Fruit fly (Drosophila melanogaster) whole organism, embryonic: ENCODE results near the gene CG11294.

Source experiments
- Adf1 ChIP-seq: fragments of 200-800 bp; sonication (Bioruptor generic); IDR thresholded peaks from 2 replicates; pipeline ENCODE4 v1.3.6; 2022; ENCODE audit warnings: missing biosample characterization, missing genetic modification characterization
- CG43689 ChIP-seq: fragments of 200-800 bp; sonication (Bioruptor generic); IDR thresholded peaks from 2 replicates; pipeline ENCODE4 v1.3.6; 2022; ENCODE audit warnings: missing biosample characterization, missing genetic modification characterization
- CG5180 ChIP-seq: fragments of 200-800 bp; sonication (Bioruptor generic); optimal IDR thresholded peaks from 3 replicates; lab custom pipeline; 2017; ENCODE audit warnings: missing biosample characterization, missing genetic modification characterization, mild to moderate bottlenecking, moderate library complexity, missing genetic modification reagents
- CG6854 ChIP-seq: fragments of 200-800 bp; sonication (Bioruptor generic); optimal IDR thresholded peaks from 3 replicates; lab custom pipeline; 2017; ENCODE audit warnings: missing biosample characterization, mild to moderate bottlenecking, missing genetic modification characterization
- CG9609 ChIP-seq: fragments of 200-800 bp; sonication (Bioruptor generic); optimal IDR thresholded peaks from 3 replicates; lab custom pipeline; 2016; ENCODE audit warnings: missing biosample characterization, missing genetic modification characterization
- CTCF ChIP-seq: fragments of 200-800 bp; sonication (Bioruptor generic); optimal IDR thresholded peaks from 2 replicates; lab custom pipeline; 2017; ENCODE audit warnings: missing biosample characterization, mild to moderate bottlenecking, missing genetic modification characterization, moderate library complexity
- HLH3B ChIP-seq: fragments of 200-800 bp; sonication (Bioruptor generic); IDR thresholded peaks from 2 replicates; pipeline ENCODE4 v1.3.6; 2022; ENCODE audit warnings: missing biosample characterization, missing genetic modification characterization
- Six4 ChIP-seq: fragments of 200-800 bp; sonication (Bioruptor generic); optimal IDR thresholded peaks from 2 replicates; lab custom pipeline; 2016; ENCODE audit warnings: missing biosample characterization, missing genetic modification characterization
- Sox100B ChIP-seq: fragments of 200-800 bp; sonication (Bioruptor generic); optimal IDR thresholded peaks from 3 replicates; lab custom pipeline; 2018; ENCODE audit warnings: missing biosample characterization, mild to moderate bottlenecking, missing genetic modification characterization
- dan ChIP-seq: fragments of 200-800 bp; sonication (Bioruptor generic); IDR thresholded peaks from 2 replicates; pipeline ENCODE4 v1.3.6; 2022; ENCODE audit warnings: missing biosample characterization, missing genetic modification characterization

DNA sequence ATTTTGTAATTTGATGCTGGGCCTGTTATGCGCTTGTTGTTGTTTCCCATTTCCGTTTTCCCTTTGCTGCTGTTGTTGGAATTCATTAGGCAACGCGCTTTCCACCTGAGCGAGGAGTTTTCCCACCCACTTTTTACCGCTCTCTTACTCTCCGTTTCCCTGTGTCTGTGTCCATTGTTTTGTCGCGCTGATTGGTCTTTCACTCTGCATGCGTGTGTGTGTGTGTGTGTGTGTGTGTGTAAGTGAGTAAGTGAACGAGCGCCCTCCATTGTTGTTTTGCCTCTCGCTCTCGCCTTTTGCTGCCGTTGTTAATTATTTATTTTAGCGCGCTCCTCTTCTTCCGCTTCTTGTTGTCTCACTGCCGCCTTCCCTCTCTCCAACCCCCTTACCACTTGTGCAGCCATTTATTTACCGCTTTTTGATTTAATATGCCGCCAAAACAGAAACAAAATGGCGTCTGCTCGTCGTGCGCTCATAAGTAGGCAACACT is 2.7 kb upstream of the CG11294 start:
- TF ChIP-seq dan (GFP tag; lab: Robert Waterston, UW) (no peak), Six4 (GFP tag; lab: Kevin White, UChicago) (no peak), Sox100B (GFP tag; lab: Kevin White, UChicago) (no peak), Adf1 (GFP tag; lab: Robert Waterston, UW) (no peak), CG9609 (GFP tag; lab: Kevin White, UChicago) (no peak), HLH3B (GFP tag; lab: Robert Waterston, UW) (no peak), CG43689 (GFP tag; lab: Robert Waterston, UW) (no peak), CG6854 (GFP tag; lab: Kevin White, UChicago) (no peak), CTCF (GFP tag; lab: Kevin White, UChicago) (no peak), CG5180 (GFP tag; lab: Kevin White, UChicago) (no peak)
